Fruit fly (Drosophila melanogaster): ENCODE data around the gene Trf2.

Gene Trf2

dm6 chrX:8444883-8445572 is 36.0 kb downstream of the Trf2 start (continued):
- TF ChIP-seq CG12942 (GFP tag; optimal IDR thresholded peaks at IDR 0.05) (no peak), Usf (GFP tag; optimal IDR thresholded peaks at IDR 0.05) (peak; percentile 11), CG10366 (GFP tag; IDR thresholded peaks at IDR 0.05) (no peak; the same call in 1 of the 2 replicates), vnd (GFP tag; IDR thresholded peaks at IDR 0.05; ENCODE audit: partially characterized antibody) (peak; percentile 39; the same call in 2 of the 3 replicates), CG8765 (GFP tag; IDR thresholded peaks at IDR 0.05) (no peak), nau (GFP tag; optimal IDR thresholded peaks at IDR 0.05) (no peak), ttk (GFP tag; IDR thresholded peaks at IDR 0.05) (no peak), Gsc (GFP tag; IDR thresholded peaks at IDR 0.05) (no peak), al (GFP tag; IDR thresholded peaks at IDR 0.05) (no peak), usp (GFP tag; optimal IDR thresholded peaks at IDR 0.05) (no peak), CG31365 (tag; optimal IDR thresholded peaks at IDR 0.05) (no peak), CG14710 (tag; optimal IDR thresholded peaks at IDR 0.05) (peak; percentile 82), CG9609 (GFP tag; optimal IDR thresholded peaks at IDR 0.05) (no peak), H15 (GFP tag; IDR thresholded peaks at IDR 0.05) (no peak), hth (optimal IDR thresholded peaks at IDR 0.05) (no peak), bbx (GFP tag; IDR thresholded peaks at IDR 0.05; ENCODE audit: partially characterized antibody) (no peak), Ssrp (tag; optimal IDR thresholded peaks at IDR 0.05) (peak; percentile 81), CG17802 (tag; optimal IDR thresholded peaks at IDR 0.05) (no peak), CG9215 (GFP tag; IDR thresholded peaks at IDR 0.05) (no peak), Bdp1 (GFP tag; optimal IDR thresholded peaks at IDR 0.05) (no peak), dysf (GFP tag; IDR thresholded peaks at IDR 0.05) (no peak), org-1 (GFP tag; optimal IDR thresholded peaks at IDR 0.05) (peak; percentile 7), fu2 (GFP tag; optimal IDR thresholded peaks at IDR 0.05) (no peak), CG14014 (GFP tag; IDR thresholded peaks at IDR 0.05) (no peak), psq (GFP tag; optimal IDR thresholded peaks at IDR 0.05) (no peak), Ptx1 (GFP tag; IDR thresholded peaks at IDR 0.05) (peak; percentile 67), ac (GFP tag; optimal IDR thresholded peaks at IDR 0.05) (no peak), nmo (GFP tag; optimal IDR thresholded peaks at IDR 0.05) (peak; percentile 79), Ada2b (GFP tag; IDR thresholded peaks at IDR 0.05) (no peak), lola (GFP tag; optimal IDR thresholded peaks at IDR 0.05) (peak in 1 of 3 experiments; percentile 83), CG17186 (GFP tag; optimal IDR thresholded peaks at IDR 0.05) (no peak), corto (GFP tag; optimal IDR thresholded peaks at IDR 0.05) (no peak), nerfin-2 (GFP tag; IDR thresholded peaks at IDR 0.05; ENCODE audit: partially characterized antibody) (no peak), fd3F (GFP tag; optimal IDR thresholded peaks at IDR 0.05) (peak; percentile 2), E2f2 (GFP tag; IDR thresholded peaks at IDR 0.05) (peak; percentile 17; the same call in 1 of the 2 replicates), Meics (GFP tag; optimal IDR thresholded peaks at IDR 0.05) (peak; percentile 22), Hr78 (GFP tag; optimal IDR thresholded peaks at IDR 0.05) (no peak), cad (GFP tag; optimal IDR thresholded peaks at IDR 0.05) (no peak), ato (GFP tag; IDR thresholded peaks at IDR 0.05; ENCODE audit: partially characterized antibody) (no peak), Opbp (GFP tag; IDR thresholded peaks at IDR 0.05; ENCODE audit: partially characterized antibody) (no peak), ssp (GFP tag; IDR thresholded peaks at IDR 0.05) (no peak), bsh (GFP tag; optimal IDR thresholded peaks at IDR 0.05) (peak in 1 of 2 experiments; percentile 74), gcm2 (GFP tag; optimal IDR thresholded peaks at IDR 0.05) (no peak), pan (optimal IDR thresholded peaks at IDR 0.05) (no peak), pan (GFP tag; optimal IDR thresholded peaks at IDR 0.05 in 1 of 2, IDR thresholded peaks at IDR 0.05 in 1 of 2) (no peak), D (optimal IDR thresholded peaks at IDR 0.05) (no peak), D (GFP tag; optimal IDR thresholded peaks at IDR 0.05) (no peak), cas (GFP tag; IDR thresholded peaks at IDR 0.05) (no peak), CG8924 (tag; optimal IDR thresholded peaks at IDR 0.05) (peak; percentile 89), CG15696 (tag; optimal IDR thresholded peaks at IDR 0.05) (peak; percentile 90)

All from whole organism, embryonic.